Fruit fly (Drosophila melanogaster) S2 (cell line): ENCODE measurements around the gene btl.

ENCODE experiments used
- CG8478 ChIP-seq: fragments of >200 bp; optimal IDR thresholded peaks from 2 replicates; lab custom pipeline; 2018
- CTCF ChIP-seq, 2 experiments: fragments of >200 bp; optimal IDR thresholded peaks; 2 replicates each; lab custom pipeline; 2018

Gene btl

dm6 chr3L:14075472-14075871 lies at the start of gene btl:
Gene btl, plus strand, starts transcription at chr3L:14075772.
- no peak for TF ChIP-seq CG8478 (lab: Kevin White, UChicago)
- TF ChIP-seq CTCF (optimal IDR thresholded peaks at IDR 0.05; lab: Kevin White, UChicago), result no peak

DNA sequence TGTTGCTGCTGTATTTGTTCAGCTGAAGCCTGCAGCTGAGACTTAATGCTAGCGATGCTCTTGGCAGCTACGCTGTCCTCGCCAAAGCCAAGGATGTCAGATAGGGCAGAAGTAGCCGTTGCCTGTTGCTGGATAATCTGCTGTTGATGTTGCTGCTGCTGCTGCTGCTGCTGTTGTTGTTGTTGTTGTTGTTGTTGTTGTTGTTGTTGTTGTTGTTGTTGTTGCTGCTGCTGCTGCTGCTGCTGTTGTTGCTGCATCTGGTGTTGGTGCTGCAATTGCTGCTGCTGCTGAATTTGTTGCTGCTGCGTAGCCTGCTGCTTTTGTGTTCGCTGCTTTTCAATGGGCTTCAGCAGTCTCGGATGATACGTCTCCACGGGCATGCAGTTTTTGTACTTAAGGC lies 48.0 kb upstream of the btl start:
- no peak for TF ChIP-seq CG8478 (lab: Kevin White, UChicago)
- no peak for TF ChIP-seq CTCF (optimal IDR thresholded peaks at IDR 0.05; lab: Kevin White, UChicago)

- TF ChIP-seq CTCF (optimal IDR thresholded peaks at IDR 0.05; lab: Kevin White, UChicago), result peak; percentile 41 to 49
- TF ChIP-seq CG8478 (lab: Kevin White, UChicago), result no peak
These were observed 46.8 kb upstream of the btl start, which contains the start of gene Ptip for dm6 chr3L:14028485-14029384. Gene Ptip, minus strand, starts transcription at chr3L:14029121.

- TF ChIP-seq CTCF (optimal IDR thresholded peaks at IDR 0.05; lab: Kevin White, UChicago) (peak in 1 of 2 experiments; percentile 29), CG8478 (lab: Kevin White, UChicago) (no peak)
These were observed 44.1 kb upstream of the btl start, which contains the start of the genes CG6650 and endos for dm6 chr3L:14031171-14032126. Gene CG6650, plus strand, starts transcription at chr3L:14031450. Gene endos, minus strand, starts transcription at chr3L:14031706.

DNA sequence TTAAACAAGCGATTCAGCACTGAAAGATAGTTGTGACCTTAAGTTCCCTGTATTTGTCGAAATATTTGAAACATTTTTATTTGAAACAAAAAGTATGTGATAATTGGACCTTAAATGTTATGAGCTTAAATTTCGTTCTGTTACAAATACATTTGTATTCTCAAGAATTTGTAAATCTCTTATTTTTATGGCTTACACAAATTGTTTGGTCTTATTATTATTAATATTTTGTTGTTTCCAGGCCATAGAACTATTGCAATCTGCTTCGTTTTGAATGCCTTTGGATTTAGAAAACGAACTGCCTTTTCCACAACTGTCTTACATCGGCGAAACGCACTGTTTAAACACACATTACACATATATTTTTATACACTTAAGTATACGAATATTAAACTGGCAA lies 41.1 kb upstream of the btl start, which contains the start of gene CG6661:
Gene CG6661, plus strand, starts transcription at position 301 of the 400 bp plus-strand sequence.
- TF ChIP-seq CTCF (optimal IDR thresholded peaks at IDR 0.05; lab: Kevin White, UChicago), result no peak
- no peak for TF ChIP-seq CG8478 (lab: Kevin White, UChicago)

dm6 chr3L:14036867-14037313 lies 38.7 kb upstream of the btl start, which contains the start of gene Hsp110:
Gene Hsp110, plus strand, starts transcription at chr3L:14037019.
- TF ChIP-seq CTCF (optimal IDR thresholded peaks at IDR 0.05; lab: Kevin White, UChicago) (peak in 1 of 2 experiments; percentile 5), CG8478 (lab: Kevin White, UChicago) (no peak)

- no peak for TF ChIP-seq CG8478 (lab: Kevin White, UChicago)
- no peak for TF ChIP-seq CTCF (optimal IDR thresholded peaks at IDR 0.05; lab: Kevin White, UChicago)
These were observed 37.6 kb upstream of the btl start for dm6 chr3L:14037655-14038644.

DNA sequence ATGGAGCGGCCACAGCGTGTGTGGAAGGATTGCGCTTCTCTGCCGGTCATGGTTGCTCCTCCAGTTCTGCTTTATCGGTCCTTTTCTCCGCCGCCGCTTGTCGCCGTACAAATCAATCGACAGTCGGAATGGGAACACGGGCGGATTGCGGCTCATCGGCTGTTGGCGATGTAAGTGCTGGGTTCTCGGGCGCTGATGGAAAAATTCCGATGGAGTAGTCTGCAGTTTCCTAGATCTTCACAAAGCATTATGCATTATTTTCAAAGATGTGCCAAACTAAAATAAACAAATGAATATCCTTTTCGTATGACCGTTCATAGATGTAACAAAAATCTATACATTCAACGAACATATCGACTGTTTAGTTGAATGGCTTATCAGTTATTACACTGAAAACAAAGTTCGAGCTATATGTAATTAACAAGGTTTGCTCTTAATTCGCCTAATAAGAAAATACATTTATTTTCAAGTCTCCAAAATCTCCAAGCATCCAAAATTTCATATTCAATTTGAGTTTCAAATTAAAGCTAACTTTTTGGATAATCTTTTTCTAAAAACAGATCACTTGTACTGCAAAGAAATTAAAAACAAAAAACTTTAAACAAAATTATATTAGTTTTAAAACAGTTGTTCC lies 25.8 kb upstream of the btl start, which contains the start of gene Neurl4:
Gene Neurl4, minus strand, starts transcription at position 273 of the 634 bp plus-strand sequence.
- no peak for TF ChIP-seq CTCF (optimal IDR thresholded peaks at IDR 0.05; lab: Kevin White, UChicago)
- no peak for TF ChIP-seq CG8478 (lab: Kevin White, UChicago)

dm6 chr3L:14050944-14051548 lies 24.5 kb upstream of the btl start, which contains the start of gene CG6833:
Gene CG6833, plus strand, starts transcription at chr3L:14051206.
- TF ChIP-seq CG8478 (lab: Kevin White, UChicago) (no peak), CTCF (optimal IDR thresholded peaks at IDR 0.05; lab: Kevin White, UChicago) (no peak)

DNA sequence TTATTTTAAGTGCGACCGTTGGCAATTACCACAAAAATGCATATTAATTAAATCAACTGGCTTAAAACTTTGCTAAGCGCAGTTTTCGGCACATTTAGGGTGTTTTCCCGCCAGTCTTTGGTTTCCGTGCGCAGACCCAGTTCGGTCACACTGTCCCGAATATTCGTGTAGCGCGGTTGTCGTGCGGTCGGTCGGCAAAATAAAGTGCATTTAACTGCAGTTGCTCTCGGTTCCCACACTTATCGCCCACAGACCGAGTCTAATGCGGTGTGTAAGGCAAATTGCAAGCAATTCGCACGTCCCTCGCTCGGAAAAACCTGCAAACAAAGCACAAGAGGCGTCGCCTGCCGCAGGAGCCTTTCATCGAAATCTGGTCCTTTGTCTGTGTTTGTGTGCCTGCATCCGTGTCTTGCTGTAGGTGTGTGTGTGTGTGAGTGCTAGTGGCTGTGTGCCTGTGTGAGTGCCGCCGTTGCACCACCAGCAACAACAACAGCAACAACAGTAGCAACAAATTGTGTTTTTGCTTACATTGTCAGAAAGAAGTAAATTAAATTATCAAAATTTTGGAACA lies 22.4 kb upstream of the btl start, which contains the start of the genes CG13484 and Frl:
Gene CG13484, minus strand, starts transcription at position 7 of the 571 bp plus-strand sequence.
Gene Frl, plus strand, starts transcription at position 143 of the 571 bp plus-strand sequence.
- TF ChIP-seq CTCF (optimal IDR thresholded peaks at IDR 0.05; lab: Kevin White, UChicago), result peak; percentile 12 to 37
- TF ChIP-seq CG8478 (lab: Kevin White, UChicago), result no peak

DNA sequence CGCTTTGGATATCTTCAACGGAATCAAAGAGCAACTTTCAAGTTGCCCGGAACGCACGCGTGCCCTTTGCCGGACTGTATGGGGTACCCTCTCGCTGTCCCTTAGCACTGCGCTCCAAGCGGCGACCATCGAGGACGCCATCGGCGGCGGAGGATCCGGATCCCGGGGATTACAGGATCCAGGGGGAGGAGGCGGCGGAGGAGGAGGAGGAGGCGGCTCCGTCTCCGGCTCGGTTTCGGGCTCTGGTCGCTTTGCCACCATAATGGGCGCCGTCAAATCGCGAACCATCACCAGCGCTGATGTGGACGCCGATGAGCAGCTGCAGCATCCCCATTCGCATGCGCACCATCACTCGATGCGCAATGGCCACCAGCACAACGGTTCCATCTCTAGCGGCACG lies 21.8 kb upstream of the btl start:
- no peak for TF ChIP-seq CTCF (optimal IDR thresholded peaks at IDR 0.05; lab: Kevin White, UChicago)

DNA sequence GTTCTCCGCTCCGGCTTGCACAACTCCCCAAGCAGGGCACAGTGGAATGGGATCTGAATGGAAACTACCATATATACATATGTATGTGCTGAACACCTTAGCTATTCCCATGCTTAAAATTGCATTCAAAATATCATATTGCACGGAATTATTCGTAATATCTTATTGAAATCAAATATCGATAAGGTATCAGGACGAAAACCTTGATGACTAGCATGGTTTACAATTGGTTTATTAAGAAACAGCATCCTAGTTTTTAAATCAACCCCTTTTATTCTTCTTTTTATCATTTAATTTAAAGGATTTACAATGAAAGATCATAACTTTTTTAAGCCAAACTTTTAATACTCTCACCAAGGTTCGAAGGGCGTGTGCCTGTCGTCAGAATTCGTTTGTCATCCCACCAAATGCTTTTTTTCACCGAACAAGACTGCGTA lies 20.3 kb upstream of the btl start:
- TF ChIP-seq CG8478 (lab: Kevin White, UChicago) (no peak), CTCF (optimal IDR thresholded peaks at IDR 0.05; lab: Kevin White, UChicago) (no peak)
